Fruit fly (Drosophila melanogaster): Measurements from ENCODE around the gene mex1.

Gene mex1

DNA sequence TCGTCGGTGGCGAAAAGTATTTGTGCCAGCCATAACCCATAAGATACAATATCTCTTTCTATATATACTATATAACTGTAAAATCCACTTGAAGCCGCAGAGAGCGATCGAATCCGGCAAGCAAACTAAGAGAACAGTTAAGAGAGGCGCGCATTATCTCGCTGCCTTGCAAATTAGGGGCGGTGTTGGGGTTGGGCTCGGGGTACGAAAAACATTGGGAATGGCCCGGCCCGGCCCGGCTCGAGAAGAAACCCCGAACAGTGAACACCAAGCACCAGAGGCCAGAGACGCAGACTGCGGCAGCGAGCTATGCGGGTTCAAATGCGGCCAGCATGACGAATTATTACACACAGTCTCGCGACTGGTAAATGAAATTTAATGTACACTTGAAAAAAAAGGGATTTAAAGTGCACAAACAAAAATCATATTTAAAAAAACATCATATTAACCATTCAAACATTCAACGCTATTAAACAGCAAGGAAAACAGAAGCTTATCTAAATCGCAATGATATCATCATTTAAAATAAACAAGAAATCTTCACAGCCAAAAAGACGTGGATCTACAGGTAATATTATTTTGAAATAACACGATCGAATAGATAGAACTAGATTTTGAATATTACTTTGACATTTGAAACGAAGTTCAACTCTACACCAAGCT is 13.1 kb upstream of the mex1 start (continued):
- TF ChIP-seq Deaf1 (tag; optimal IDR thresholded peaks at IDR 0.05) (peak; percentile 69), Hsf (GFP tag; optimal IDR thresholded peaks at IDR 0.05) (peak; percentile 2), sug (tag; optimal IDR thresholded peaks at IDR 0.05) (peak; percentile 14), org-1 (GFP tag; optimal IDR thresholded peaks at IDR 0.05) (no peak), lilli (GFP tag; optimal IDR thresholded peaks at IDR 0.05) (no peak), lola (GFP tag; optimal IDR thresholded peaks at IDR 0.05) (peak in 1 of 3 experiments; percentile 42), sqz (GFP tag; optimal IDR thresholded peaks at IDR 0.05) (no peak), NK7.1 (GFP tag; optimal IDR thresholded peaks at IDR 0.05) (no peak), hb (GFP tag; IDR thresholded peaks at IDR 0.05; ENCODE audit: partially characterized antibody) (no peak), Sry-β (GFP tag; optimal IDR thresholded peaks at IDR 0.05) (no peak), Antp (GFP tag; optimal IDR thresholded peaks at IDR 0.05) (peak; percentile 27), caup (GFP tag; optimal IDR thresholded peaks at IDR 0.05; ENCODE audit: severe bottlenecking) (no peak), CG7556 (GFP tag; optimal IDR thresholded peaks at IDR 0.05) (peak; percentile 54), grn (GFP tag; optimal IDR thresholded peaks at IDR 0.05) (no peak), CG11093 (GFP tag; IDR thresholded peaks at IDR 0.05) (no peak), Ssrp (tag; optimal IDR thresholded peaks at IDR 0.05) (no peak), CG15479 (GFP tag; optimal IDR thresholded peaks at IDR 0.05) (no peak), ash1 (GFP tag; optimal IDR thresholded peaks at IDR 0.05) (no peak), CG30431 (GFP tag; optimal IDR thresholded peaks at IDR 0.05) (no peak), Ptx1 (GFP tag; IDR thresholded peaks at IDR 0.05) (peak; percentile 71), Fer1 (GFP tag; optimal IDR thresholded peaks at IDR 0.05) (no peak), btn (GFP tag; optimal IDR thresholded peaks at IDR 0.05) (no peak), Fer3 (tag; optimal IDR thresholded peaks at IDR 0.05) (peak; percentile 16), CG13894 (tag; optimal IDR thresholded peaks at IDR 0.05) (no peak), CG14860 (GFP tag; IDR thresholded peaks at IDR 0.05; ENCODE audit: partially characterized antibody) (no peak), CG13624 (GFP tag; optimal IDR thresholded peaks at IDR 0.05) (no peak), CG1832 (GFP tag; optimal IDR thresholded peaks at IDR 0.05) (no peak), lmd (GFP tag; IDR thresholded peaks at IDR 0.05) (peak; percentile 58), nom (GFP tag; optimal IDR thresholded peaks at IDR 0.05) (peak; percentile 34), Jarid2 (GFP tag; optimal IDR thresholded peaks at IDR 0.05) (no peak), crol (GFP tag; IDR thresholded peaks at IDR 0.05) (peak; percentile 76), CG17612 (GFP tag; IDR thresholded peaks at IDR 0.05) (no peak), ab (GFP tag; optimal IDR thresholded peaks at IDR 0.05) (no peak), fd96Cb (tag; optimal IDR thresholded peaks at IDR 0.05) (peak; percentile 66), chinmo (GFP tag; IDR thresholded peaks at IDR 0.05; ENCODE audit: partially characterized antibody) (peak; percentile 86; the same call in 2 of the 4 replicates), sim (GFP tag; IDR thresholded peaks at IDR 0.05) (peak; percentile 29; the same call in 1 of the 2 replicates), stc (GFP tag; IDR thresholded peaks at IDR 0.05) (no peak), wdn (GFP tag; IDR thresholded peaks at IDR 0.05) (0 out of 2 replicates have a peak, but pooled peaks have one; percentile 5), Sry-δ (GFP tag; optimal IDR thresholded peaks at IDR 0.05) (no peak), grau (tag; optimal IDR thresholded peaks at IDR 0.05) (peak; percentile 51), CG4282 (GFP tag; optimal IDR thresholded peaks at IDR 0.05) (no peak), Six4 (GFP tag; optimal IDR thresholded peaks at IDR 0.05) (peak; percentile 44), chn (GFP tag; optimal IDR thresholded peaks at IDR 0.05) (no peak), Ets97D (GFP tag; optimal IDR thresholded peaks at IDR 0.05) (no peak), scrt (GFP tag; optimal IDR thresholded peaks at IDR 0.05) (no peak), Atf6 (GFP tag; IDR thresholded peaks at IDR 0.05) (peak; percentile 52; the same call in 1 of the 2 replicates), Rx (GFP tag; IDR thresholded peaks at IDR 0.05) (peak; percentile 46), CG4820 (GFP tag; optimal IDR thresholded peaks at IDR 0.05) (peak; percentile 44), mirr (GFP tag; optimal IDR thresholded peaks at IDR 0.05) (peak; percentile 15), NfI (GFP tag; optimal IDR thresholded peaks at IDR 0.05) (no peak)

Measured in whole organism, embryonic.